Worm (Caenorhabditis elegans) whole organism, L4 larva: ENCODE measurements around the gene idpc-2.
A peak's percentile ranks its signal among the peaks of the same experiment; 100 is the strongest.

Experiments used
- aly-2 ChIP-seq: sonication (generic microtip); optimal IDR thresholded peaks from 2 replicates; lab custom pipeline; 2018; ENCODE audit warnings: missing biosample characterization, missing genetic modification characterization
- ces-1 ChIP-seq: fragments of 150-350 bp; sonication (generic microtip); optimal IDR thresholded peaks from 4 replicates; lab custom pipeline; 2014; ENCODE audit warnings: missing biosample characterization, missing genetic modification reagents, missing genetic modification characterization
- ctbp-1 ChIP-seq: fragments of 200-800 bp; sonication (Bioruptor generic); IDR thresholded peaks from 2 replicates; pipeline ENCODE4 v1.3.6; 2022; ENCODE audit warnings: missing genetic modification reagents, missing genetic modification characterization, missing compliant biosample characterization
- egl-27 ChIP-seq: sonication (generic microtip); optimal IDR thresholded peaks from 3 replicates; lab custom pipeline; 2017; ENCODE audit warnings: missing biosample characterization, missing genetic modification reagents, missing genetic modification characterization
- fkh-10 ChIP-seq: fragments of 150-350 bp; optimal IDR thresholded peaks from 2 replicates; lab custom pipeline; 2014; ENCODE audit warnings: missing biosample characterization, missing genetic modification reagents, missing genetic modification characterization
- lin-13 ChIP-seq: fragments of 150-350 bp; optimal IDR thresholded peaks from 2 replicates; lab custom pipeline; 2014; ENCODE audit warnings: missing biosample characterization, missing genetic modification reagents, missing genetic modification characterization
- lsy-2 ChIP-seq, 2 experiments: fragments of 150-350 bp in 1 of 2; sonication (generic microtip) in 1 of 2; optimal IDR thresholded peaks; 2 replicates each; lab custom pipeline; 2014 to 2017; ENCODE audit warnings: missing biosample characterization in 2 of 2, missing genetic modification characterization in 2 of 2
- pha-4 ChIP-seq, 2 experiments: fragments of 150-350 bp in 1 of 2; fragments of 200-800 bp in 1 of 2; sonication (Bioruptor generic) in 1 of 2; IDR thresholded peaks in 1 of 2; optimal IDR thresholded peaks in 1 of 2; 2 replicates each; pipeline versions ENCODE4 v1.3.6 to Lab custom; 2014 to 2022; ENCODE audit warnings: missing genetic modification characterization in 2 of 2, missing genetic modification reagents in 2 of 2, missing biosample characterization in 1 of 2, missing compliant biosample characterization in 1 of 2
- unc-62 ChIP-seq, 3 experiments: fragments of 150-350 bp in 1 of 3; sonication (generic microtip); optimal IDR thresholded peaks in 2 of 3; peaks in 1 of 3; 1 replicate in 1 of 3; 2 replicates in 2 of 3; lab custom pipeline; 2014 to 2017; ENCODE audit warnings: missing biosample characterization in 3 of 3, missing genetic modification characterization in 3 of 3, missing genetic modification reagents in 3 of 3, missing genotype in 1 of 3

DNA sequence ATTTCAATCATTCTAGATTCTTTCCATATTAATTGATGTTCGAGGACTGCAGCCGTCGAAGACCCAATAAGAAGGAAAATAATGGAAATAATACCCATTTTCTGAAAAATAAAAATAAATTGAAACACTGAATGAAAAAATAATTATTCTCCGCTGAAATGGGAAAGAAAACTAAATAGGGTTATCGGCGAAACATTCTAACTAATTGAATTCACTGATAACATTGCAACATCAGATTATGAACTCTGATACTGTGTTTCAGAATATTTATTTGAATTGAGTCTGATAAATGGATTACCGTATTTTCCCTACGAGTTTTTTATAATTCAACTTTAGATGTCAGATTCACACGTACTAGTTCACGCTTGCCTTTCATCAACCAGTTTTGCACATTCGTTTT is 22.0 kb upstream of the idpc-2 start, which contains the start of gene asp-13:
- TF ChIP-seq egl-27, result no peak
- TF ChIP-seq aly-2, result no peak
- TF ChIP-seq unc-62 (GFP tag; optimal IDR thresholded peaks at IDR 0.05 in 1 of 2; lab: Kevin White, UChicago), result peak in 1 of 2 experiments; percentile 30
- no peak for TF ChIP-seq unc-62 (tag; optimal IDR thresholded peaks at IDR 0.05; lab: Kevin White, UChicago)
- TF ChIP-seq lsy-2 (tag; optimal IDR thresholded peaks at IDR 0.05; lab: Kevin White, UChicago), result no peak
- no peak for TF ChIP-seq ces-1 (GFP tag; lab: Kevin White, UChicago)
- TF ChIP-seq fkh-10 (GFP tag; lab: Kevin White, UChicago), result no peak
- no peak for TF ChIP-seq pha-4 (GFP tag; IDR thresholded peaks at IDR 0.05; lab: Robert Waterston, UW)
- TF ChIP-seq pha-4 (tag; optimal IDR thresholded peaks at IDR 0.05; lab: Kevin White, UChicago), result no peak
- no peak for TF ChIP-seq ctbp-1 (GFP tag; lab: Robert Waterston, UW)
- TF ChIP-seq lin-13 (GFP tag; lab: Kevin White, UChicago), result no peak
